Worm (Caenorhabditis elegans) whole organism, late embryonic: ENCODE results near the gene lev-1.

Source experiments
- C08G9.2 ChIP-seq: sonication (generic microtip); optimal IDR thresholded peaks from 2 replicates; lab custom pipeline; 2016; ENCODE audit warnings: mild to moderate bottlenecking, missing genetic modification characterization, moderate library complexity, missing compliant biosample characterization
- C38D4.7 ChIP-seq: fragments of 200-800 bp; sonication (Bioruptor generic); optimal IDR thresholded peaks from 2 replicates; lab custom pipeline; 2018; ENCODE audit warnings: mild to moderate bottlenecking, missing genetic modification characterization, moderate library complexity, missing compliant biosample characterization
- F13H6.1 ChIP-seq: sonication (generic microtip); optimal IDR thresholded peaks from 2 replicates; lab custom pipeline; 2016; ENCODE audit warnings: missing genetic modification characterization, missing compliant biosample characterization
- T23F11.4 ChIP-seq: fragments of 200-800 bp; sonication (Bioruptor generic); optimal IDR thresholded peaks from 2 replicates; lab custom pipeline; 2018; ENCODE audit warnings: mild to moderate bottlenecking, missing genetic modification characterization, missing compliant biosample characterization
- ceh-14 ChIP-seq: sonication (generic microtip); optimal IDR thresholded peaks from 2 replicates; lab custom pipeline; 2016; ENCODE audit warnings: missing genotype, missing genetic modification characterization, missing compliant biosample characterization
- ceh-18 ChIP-seq: sonication (generic microtip); optimal IDR thresholded peaks from 2 replicates; lab custom pipeline; 2016; ENCODE audit warnings: missing genetic modification characterization, missing compliant biosample characterization
- ceh-24 ChIP-seq: sonication (generic microtip); optimal IDR thresholded peaks from 2 replicates; lab custom pipeline; 2016; ENCODE audit warnings: mild to moderate bottlenecking, missing genetic modification characterization, missing compliant biosample characterization
- ceh-34 ChIP-seq: sonication (generic microtip); optimal IDR thresholded peaks from 2 replicates; lab custom pipeline; 2016; ENCODE audit warnings: mild to moderate bottlenecking, missing genetic modification characterization, missing compliant biosample characterization
- ceh-45 ChIP-seq: fragments of 200-800 bp; sonication (Bioruptor generic); IDR thresholded peaks from 2 replicates; pipeline ENCODE4 v1.3.6; 2022; ENCODE audit warnings: missing genetic modification reagents, missing genetic modification characterization, missing compliant biosample characterization
- dve-1 ChIP-seq: sonication (generic microtip); optimal IDR thresholded peaks from 2 replicates; lab custom pipeline; 2017; ENCODE audit warnings: antibody characterized with exemption, mild to moderate bottlenecking, missing genetic modification characterization, missing compliant biosample characterization
- elt-4 ChIP-seq: sonication (generic microtip); optimal IDR thresholded peaks from 2 replicates; lab custom pipeline; 2016; ENCODE audit warnings: missing genetic modification characterization, missing compliant biosample characterization
- eyg-1 ChIP-seq: sonication (generic microtip); optimal IDR thresholded peaks from 2 replicates; lab custom pipeline; 2016; ENCODE audit warnings: missing genotype, missing genetic modification characterization, missing compliant biosample characterization
- fax-1 ChIP-seq: sonication (generic microtip); optimal IDR thresholded peaks from 2 replicates; lab custom pipeline; 2016; ENCODE audit warnings: missing genotype, missing genetic modification characterization, missing compliant biosample characterization
- hlh-15 ChIP-seq: sonication (generic microtip); optimal IDR thresholded peaks from 2 replicates; lab custom pipeline; 2016; ENCODE audit warnings: missing genetic modification characterization, missing compliant biosample characterization
- hlh-8 ChIP-seq: sonication (generic microtip); optimal IDR thresholded peaks from 2 replicates; lab custom pipeline; 2016; ENCODE audit warnings: missing genotype, missing genetic modification characterization, missing compliant biosample characterization
- lim-6 ChIP-seq: sonication (generic microtip); optimal IDR thresholded peaks from 2 replicates; lab custom pipeline; 2016; ENCODE audit warnings: missing genetic modification characterization, missing compliant biosample characterization
- lin-11 ChIP-seq: fragments of 200-800 bp; sonication (Bioruptor generic); optimal IDR thresholded peaks from 2 replicates; lab custom pipeline; 2018; ENCODE audit warnings: mild to moderate bottlenecking, missing genetic modification characterization, missing compliant biosample characterization
- nfya-1 ChIP-seq: sonication (generic microtip); optimal IDR thresholded peaks from 2 replicates; lab custom pipeline; 2017; ENCODE audit warnings: missing genetic modification characterization, mild to moderate bottlenecking, missing compliant biosample characterization, antibody characterized with exemption, moderate library complexity
- nhr-232 ChIP-seq: sonication (generic microtip); optimal IDR thresholded peaks from 2 replicates; lab custom pipeline; 2016; ENCODE audit warnings: missing genetic modification characterization, missing compliant biosample characterization
- pat-9 ChIP-seq: fragments of 200-800 bp; sonication (Bioruptor generic); optimal IDR thresholded peaks from 2 replicates; lab custom pipeline; 2018; ENCODE audit warnings: mild to moderate bottlenecking, missing genetic modification characterization, moderate library complexity, missing compliant biosample characterization
- pha-2 ChIP-seq: sonication (generic microtip); optimal IDR thresholded peaks from 2 replicates; lab custom pipeline; 2017; ENCODE audit warnings: mild to moderate bottlenecking, missing genetic modification characterization, missing compliant biosample characterization
- pha-4 ChIP-seq: fragments of 150-350 bp; optimal IDR thresholded peaks from 2 replicates; lab custom pipeline; 2018; ENCODE audit warnings: missing biosample characterization, missing genetic modification reagents, missing genetic modification characterization
- ref-2 ChIP-seq: sonication (generic microtip); optimal IDR thresholded peaks from 2 replicates; lab custom pipeline; 2016; ENCODE audit warnings: missing genetic modification characterization, missing compliant biosample characterization
- rnt-1 ChIP-seq: sonication (generic microtip); optimal IDR thresholded peaks from 2 replicates; lab custom pipeline; 2016; ENCODE audit warnings: missing genetic modification characterization, missing compliant biosample characterization
- sdc-2 ChIP-seq: sonication (generic microtip); optimal IDR thresholded peaks from 2 replicates; lab custom pipeline; 2016; ENCODE audit warnings: missing genotype, missing genetic modification characterization, missing compliant biosample characterization
- syd-9 ChIP-seq: sonication (generic microtip); optimal IDR thresholded peaks from 2 replicates; lab custom pipeline; 2016; ENCODE audit warnings: mild to moderate bottlenecking, missing genetic modification characterization, moderate library complexity, missing compliant biosample characterization
- unc-3 ChIP-seq, 2 experiments: fragments of 200-800 bp in 1 of 2; sonication (Bioruptor generic) in 1 of 2; sonication (generic microtip) in 1 of 2; conservative IDR thresholded peaks in 1 of 2; optimal IDR thresholded peaks in 1 of 2; 2 replicates each; pipeline versions ENCODE4 v1.3.6 to Lab custom; 2016 to 2022; ENCODE audit warnings: missing compliant biosample characterization in 2 of 2, missing genetic modification characterization in 2 of 2, missing genetic modification reagents in 1 of 2
- unc-42 ChIP-seq: sonication (generic microtip); optimal IDR thresholded peaks from 2 replicates; lab custom pipeline; 2016; ENCODE audit warnings: missing genotype, missing genetic modification characterization, missing compliant biosample characterization
- unc-86 ChIP-seq: sonication (generic microtip); optimal IDR thresholded peaks from 2 replicates; lab custom pipeline; 2016; ENCODE audit warnings: missing genetic modification characterization, missing compliant biosample characterization
- zip-5 ChIP-seq: sonication (generic microtip); optimal IDR thresholded peaks from 2 replicates; lab custom pipeline; 2016; ENCODE audit warnings: missing genetic modification characterization, missing compliant biosample characterization
- ztf-16 ChIP-seq: sonication (generic microtip); optimal IDR thresholded peaks from 2 replicates; lab custom pipeline; 2017; ENCODE audit warnings: missing genetic modification characterization, missing compliant biosample characterization

The lev-1 gene

ce11 chrIV:13142254-13142653, 36.9 kb downstream of the lev-1 start, which contains the start of gene spe-43:
TSS of gene spe-43 (minus strand) at chrIV:13142354.
- TF ChIP-seq sdc-2 (tag; lab: Kevin White, UChicago) = no peak
- no peak for TF ChIP-seq hlh-15
- TF ChIP-seq dve-1 (tag; lab: Kevin White, UChicago) = no peak
- no peak for TF ChIP-seq ztf-16 (tag; lab: Kevin White, UChicago)
- no peak for TF ChIP-seq nhr-232 (tag; lab: Kevin White, UChicago)
- TF ChIP-seq ceh-14 (tag; lab: Kevin White, UChicago) = no peak
- no peak for TF ChIP-seq zip-5 (tag; lab: Kevin White, UChicago)
- no peak for TF ChIP-seq syd-9
- TF ChIP-seq ref-2 (tag; lab: Kevin White, UChicago) = no peak
- TF ChIP-seq hlh-8 (tag; lab: Kevin White, UChicago) = no peak
- TF ChIP-seq C38D4.7 (GFP tag; lab: Kevin White, UChicago) = no peak
- no peak for TF ChIP-seq pat-9 (tag; lab: Kevin White, UChicago)
- TF ChIP-seq unc-3 (GFP tag; conservative IDR thresholded peaks at IDR 0.05; lab: Robert Waterston, UW) = no peak
- TF ChIP-seq unc-3 (tag; optimal IDR thresholded peaks at IDR 0.05; lab: Kevin White, UChicago) = no peak

- TF ChIP-seq pha-2 (tag; lab: Kevin White, UChicago) (no peak), fax-1 (peak; percentile 8), unc-42 (tag; lab: Kevin White, UChicago) (peak; percentile 62)
Measured at ce11 chrIV:13127720-13128119, 51.5 kb downstream of the lev-1 start.

DNA sequence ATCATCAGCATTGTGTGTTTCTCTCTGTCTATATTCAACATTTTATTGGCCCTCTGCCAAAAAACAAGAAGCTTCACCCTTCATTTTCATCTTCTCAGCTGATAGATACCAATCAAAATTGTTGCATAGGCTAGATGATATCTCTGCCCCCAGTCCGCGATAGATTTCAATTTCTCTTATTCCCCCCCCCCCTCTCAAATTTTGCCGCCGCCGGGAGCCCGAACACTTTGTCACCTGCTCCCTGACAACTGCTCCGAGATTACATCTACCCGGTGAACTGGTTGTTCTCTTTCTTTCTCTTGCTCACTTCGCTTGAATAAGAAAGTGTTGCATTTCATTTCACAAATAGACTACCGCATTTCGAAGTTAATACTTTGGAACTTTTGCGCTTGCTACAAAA, 53.2 kb downstream of the lev-1 start:
- no peak for TF ChIP-seq C08G9.2 (tag; lab: Kevin White, UChicago)
- TF ChIP-seq ceh-34 (tag; lab: Kevin White, UChicago) = peak; percentile 2
- TF ChIP-seq ceh-45 (GFP tag; lab: Robert Waterston, UW) = no peak
- no peak for TF ChIP-seq T23F11.4 (GFP tag; lab: Kevin White, UChicago)
- TF ChIP-seq dve-1 (tag; lab: Kevin White, UChicago) = no peak
- no peak for TF ChIP-seq elt-4 (tag; lab: Kevin White, UChicago)
- TF ChIP-seq ceh-18 (tag; lab: Kevin White, UChicago) = peak; percentile 14
- TF ChIP-seq nfya-1 = peak; percentile 7
- TF ChIP-seq lim-6 (tag; lab: Kevin White, UChicago) = no peak
- TF ChIP-seq rnt-1 (tag; lab: Kevin White, UChicago) = peak; percentile 51
- no peak for TF ChIP-seq eyg-1 (tag; lab: Kevin White, UChicago)
- no peak for TF ChIP-seq ceh-24 (tag; lab: Kevin White, UChicago)
- no peak for TF ChIP-seq F13H6.1 (tag; lab: Kevin White, UChicago)
- no peak for TF ChIP-seq unc-86 (tag; lab: Kevin White, UChicago)
- no peak for TF ChIP-seq unc-42 (tag; lab: Kevin White, UChicago)
- TF ChIP-seq unc-3 (GFP tag; conservative IDR thresholded peaks at IDR 0.05; lab: Robert Waterston, UW) = no peak
- no peak for TF ChIP-seq unc-3 (tag; optimal IDR thresholded peaks at IDR 0.05; lab: Kevin White, UChicago)
- no peak for TF ChIP-seq lin-11 (tag; lab: Kevin White, UChicago)
- no peak for TF ChIP-seq pha-4
